Fruit fly (Drosophila melanogaster): Measurements from ENCODE around the gene CG42305.

CG42305 gene

DNA sequence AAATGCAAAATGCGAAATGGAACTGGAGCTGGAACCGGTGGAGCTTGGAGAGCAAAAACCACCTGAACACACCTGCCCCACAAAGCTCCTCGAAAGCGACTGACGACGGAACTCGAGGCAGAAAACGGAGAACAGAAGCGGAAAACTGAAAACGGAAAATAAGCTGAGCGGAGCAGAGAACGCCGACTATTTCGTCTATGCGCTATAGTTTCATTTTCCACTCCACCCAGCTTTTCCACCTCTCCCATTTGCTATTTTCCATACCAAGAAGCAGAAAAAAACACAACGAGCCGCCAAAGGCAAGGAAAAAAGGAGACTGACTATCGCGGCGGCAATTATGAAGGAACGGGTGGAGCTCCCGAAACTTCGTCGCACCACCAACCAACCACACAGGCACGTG is 19.6 kb upstream of the CG42305 start, which contains the start of gene ham:
Gene ham, minus strand, starts transcription at position 101 of the 400 bp plus-strand sequence.
- no peak for TF ChIP-seq CG17801 (GFP tag; optimal IDR thresholded peaks at IDR 0.05; ENCODE audit: partially characterized antibody)

DNA sequence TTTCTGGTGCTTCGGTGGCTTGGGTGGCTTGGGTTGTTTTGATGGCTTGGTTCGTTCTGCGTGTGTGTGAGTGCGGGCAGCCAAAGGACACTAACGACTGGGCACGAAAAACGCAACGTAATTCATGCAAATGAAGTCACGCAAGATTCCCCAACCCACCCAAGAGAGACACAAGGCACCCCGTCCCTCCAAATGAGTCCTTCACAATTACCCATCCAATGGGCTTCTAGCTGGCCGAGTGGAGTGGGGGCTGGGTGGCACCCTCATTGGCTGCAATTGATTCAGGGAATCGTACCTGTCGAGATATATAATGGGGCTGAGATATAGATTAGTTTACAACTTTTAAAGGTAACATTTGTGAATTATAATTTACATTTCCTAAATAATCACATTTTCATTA is 19.2 kb upstream of the CG42305 start:
- no peak for TF ChIP-seq CG17801 (GFP tag; optimal IDR thresholded peaks at IDR 0.05; ENCODE audit: partially characterized antibody)

- no peak for TF ChIP-seq CG17801 (GFP tag; optimal IDR thresholded peaks at IDR 0.05; ENCODE audit: partially characterized antibody)
Observed at dm6 chr2L:18795917-18796402, 16.5 kb upstream of the CG42305 start.

DNA sequence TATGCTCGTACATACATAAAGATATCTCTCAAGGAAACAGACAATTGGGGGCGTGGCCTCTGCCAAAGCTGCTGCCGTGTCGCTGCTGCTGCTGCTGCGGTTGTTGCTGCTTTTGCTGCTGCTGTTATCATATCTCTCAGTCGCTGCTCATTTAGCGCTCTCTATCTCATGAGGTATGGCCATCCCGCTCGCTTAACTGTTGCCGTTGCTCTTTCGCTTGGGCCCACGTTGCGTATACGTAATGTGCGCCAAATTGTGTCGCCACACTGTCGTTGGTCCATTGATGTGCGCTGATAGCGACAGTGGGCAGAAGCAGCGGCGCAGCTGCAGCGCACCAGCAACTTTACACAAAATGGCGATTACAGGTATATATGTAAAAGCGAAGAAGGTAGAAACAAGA is 16.0 kb upstream of the CG42305 start:
- no peak for TF ChIP-seq CG17801 (GFP tag; optimal IDR thresholded peaks at IDR 0.05; ENCODE audit: partially characterized antibody)

dm6 chr2L:18801704-18802103 is 10.7 kb upstream of the CG42305 start:
- TF ChIP-seq CG17801 (GFP tag; optimal IDR thresholded peaks at IDR 0.05; ENCODE audit: partially characterized antibody) = no peak

dm6 chr2L:18805247-18805636 is 7.2 kb upstream of the CG42305 start, which contains the start of gene CG43814:
CG43814 (minus strand) TSS chr2L:18805347.
- no peak for TF ChIP-seq CG17801 (GFP tag; optimal IDR thresholded peaks at IDR 0.05; ENCODE audit: partially characterized antibody)

DNA sequence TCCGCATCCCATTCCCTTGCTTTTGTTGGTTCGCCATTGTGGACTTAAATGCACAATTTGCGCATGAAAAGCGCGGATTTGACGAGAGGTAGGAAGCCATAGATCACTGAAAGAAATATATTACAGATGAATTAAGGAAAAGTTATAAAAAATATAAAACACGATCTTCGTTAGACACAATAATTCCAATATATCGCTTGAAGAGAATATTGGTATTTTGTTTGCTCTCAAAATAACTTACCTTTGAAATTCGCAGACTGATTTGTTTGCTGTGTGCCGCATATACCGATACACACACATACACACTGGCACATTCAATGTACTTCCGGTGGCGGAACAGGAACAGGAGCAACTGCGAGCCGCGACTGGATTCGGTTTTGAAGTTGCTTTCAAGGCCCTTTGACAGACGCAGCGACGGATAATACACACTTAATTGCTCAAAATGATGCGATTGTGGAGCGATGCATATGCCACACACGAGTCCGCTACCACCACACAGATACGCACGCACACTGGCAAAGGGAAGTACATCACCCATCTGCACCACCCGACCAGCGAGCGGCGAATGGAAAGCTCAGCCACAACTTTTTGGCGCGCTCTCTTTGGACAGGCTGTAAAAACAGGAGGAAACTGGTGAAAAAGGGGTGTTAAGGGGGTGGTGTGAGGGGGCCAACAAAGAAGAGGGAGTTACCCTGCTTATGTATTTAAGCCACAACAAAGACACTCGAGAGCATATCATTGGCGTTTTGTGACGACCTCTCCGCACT is 6.6 kb upstream of the CG42305 start:
- no peak for TF ChIP-seq CG17801 (GFP tag; optimal IDR thresholded peaks at IDR 0.05; ENCODE audit: partially characterized antibody)

- TF ChIP-seq CG17801 (GFP tag; optimal IDR thresholded peaks at IDR 0.05; ENCODE audit: partially characterized antibody) = no peak
Observed at dm6 chr2L:18808754-18809329, 3.6 kb upstream of the CG42305 start.

DNA sequence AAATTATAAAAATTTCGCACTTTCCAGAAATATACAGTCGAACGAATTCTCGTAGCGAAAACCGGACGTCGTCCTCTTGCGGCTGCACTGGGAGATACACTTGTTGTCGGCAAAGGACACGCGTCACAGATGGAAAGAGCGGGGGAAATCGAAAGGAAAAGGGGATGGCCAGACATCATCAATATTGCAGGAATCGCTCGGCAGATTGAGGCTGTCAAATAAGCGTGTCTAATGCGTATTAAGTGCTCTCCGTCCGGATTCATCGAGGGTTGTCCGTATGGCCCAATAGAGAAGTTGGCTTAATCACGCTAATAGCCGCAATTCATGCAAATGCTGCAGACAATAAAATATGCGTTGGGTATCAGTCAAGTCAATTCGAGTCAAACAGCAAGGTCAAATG is 3.0 kb upstream of the CG42305 start:
- TF ChIP-seq CG17801 (GFP tag; optimal IDR thresholded peaks at IDR 0.05; ENCODE audit: partially characterized antibody) = no peak

- no peak for TF ChIP-seq CG17801 (GFP tag; optimal IDR thresholded peaks at IDR 0.05; ENCODE audit: partially characterized antibody)
Observed at dm6 chr2L:18810960-18811642, 1.3 kb upstream of the CG42305 start, which contains the start of the genes CG10570 and CG42502. CG10570 (minus strand) TSS chr2L:18811252. CG42502 (minus strand) TSS chr2L:18811252.

dm6 chr2L:18812755-18813154 is 307 bp downstream of the CG42305 start:
- no peak for TF ChIP-seq CG17801 (GFP tag; optimal IDR thresholded peaks at IDR 0.05; ENCODE audit: partially characterized antibody)

- no peak for TF ChIP-seq CG17801 (GFP tag; optimal IDR thresholded peaks at IDR 0.05; ENCODE audit: partially characterized antibody)
Observed at dm6 chr2L:18815194-18815593, 2.7 kb downstream of the CG42305 start.

- no peak for TF ChIP-seq CG17801 (GFP tag; optimal IDR thresholded peaks at IDR 0.05; ENCODE audit: partially characterized antibody)
Observed at dm6 chr2L:18818397-18818796, 5.9 kb downstream of the CG42305 start.

dm6 chr2L:18819044-18819443 is 6.6 kb downstream of the CG42305 start, which contains the start of gene Ugt36F1:
Ugt36F1 (plus strand) TSS chr2L:18819344.
- no peak for TF ChIP-seq CG17801 (GFP tag; optimal IDR thresholded peaks at IDR 0.05; ENCODE audit: partially characterized antibody)

DNA sequence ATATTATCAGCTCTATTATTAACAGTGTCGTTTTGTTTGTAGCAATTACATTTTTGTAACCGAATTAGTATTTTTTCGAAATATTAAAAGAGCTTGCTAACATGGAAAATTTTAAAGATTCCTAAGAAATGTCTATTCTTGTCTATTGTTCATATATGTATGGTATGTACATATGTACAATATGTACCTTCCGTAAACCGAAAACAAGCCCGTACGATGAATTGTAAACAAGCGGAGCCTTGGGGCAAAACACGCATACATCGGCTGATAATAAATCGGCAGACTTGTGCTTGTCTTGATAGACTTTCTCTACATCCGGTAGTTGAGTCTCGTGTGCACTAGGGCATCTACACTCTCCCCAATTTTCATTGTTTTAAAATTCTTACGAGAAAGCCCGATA is 10.4 kb downstream of the CG42305 start:
- no peak for TF ChIP-seq CG17801 (GFP tag; optimal IDR thresholded peaks at IDR 0.05; ENCODE audit: partially characterized antibody)
